Worm (Caenorhabditis elegans): Measurements from ENCODE around the gene F52B10.3.

Gene F52B10.3

ce11 chrX:2891879-2892278 lies 6.3 kb downstream of the F52B10.3 start:
- TF ChIP-seq elt-3 (tag; optimal IDR thresholded peaks at IDR 0.05) (no peak), nhr-43 (tag; optimal IDR thresholded peaks at IDR 0.05; ENCODE audit: poor library complexity, severe bottlenecking) (no peak), snpc-4 (tag; optimal IDR thresholded peaks at IDR 0.05) (peak; percentile 92)

ce11 chrX:2891141-2891739 lies 6.9 kb downstream of the F52B10.3 start, which contains the start of gene B0410.3:
Gene B0410.3, minus strand, starts transcription at chrX:2891491.
- TF ChIP-seq fos-1 (tag; optimal IDR thresholded peaks at IDR 0.05) (peak; percentile 60), nhr-25 (tag; optimal IDR thresholded peaks at IDR 0.05) (peak; percentile 89), nhr-28 (tag; optimal IDR thresholded peaks at IDR 0.05) (no peak), eor-1 (tag; optimal IDR thresholded peaks at IDR 0.05) (no peak), nfya-1 (tag; optimal IDR thresholded peaks at IDR 0.05; ENCODE audit: insufficient read depth) (peak; percentile 10), unc-62 (GFP tag; optimal IDR thresholded peaks at IDR 0.05) (peak; percentile 67), ceh-9 (tag; optimal IDR thresholded peaks at IDR 0.05) (no peak), daf-12 (tag; optimal IDR thresholded peaks at IDR 0.05) (no peak), tbx-2 (tag; optimal IDR thresholded peaks at IDR 0.05) (peak; percentile 35), pqm-1 (tag; optimal IDR thresholded peaks at IDR 0.05) (no peak), fkh-10 (GFP tag; optimal IDR thresholded peaks at IDR 0.05) (no peak), ama-1 (optimal IDR thresholded peaks at IDR 0.05) (peak; percentile 89), unc-39 (tag; optimal IDR thresholded peaks at IDR 0.05) (no peak), nhr-43 (tag; optimal IDR thresholded peaks at IDR 0.05; ENCODE audit: poor library complexity, severe bottlenecking) (peak; percentile 96), snpc-4 (tag; optimal IDR thresholded peaks at IDR 0.05) (no peak), jun-1 (tag; optimal IDR thresholded peaks at IDR 0.05) (no peak), nhr-12 (tag; optimal IDR thresholded peaks at IDR 0.05) (no peak), ceh-28 (tag; optimal IDR thresholded peaks at IDR 0.05) (peak; percentile 55), nhr-237 (tag; optimal IDR thresholded peaks at IDR 0.05) (no peak), elt-3 (tag; optimal IDR thresholded peaks at IDR 0.05) (peak; percentile 64 to 84 (median 74)), egl-5 (tag; optimal IDR thresholded peaks at IDR 0.05) (no peak), ztf-11 (tag; optimal IDR thresholded peaks at IDR 0.05) (no peak), fkh-2 (tag; optimal IDR thresholded peaks at IDR 0.05) (no peak), mdl-1 (tag; optimal IDR thresholded peaks at IDR 0.05) (peak; percentile 52), nhr-23 (tag; optimal IDR thresholded peaks at IDR 0.05) (peak; percentile 95), ceh-82 (tag; optimal IDR thresholded peaks at IDR 0.05) (no peak), nhr-11 (tag; optimal IDR thresholded peaks at IDR 0.05) (no peak), nhr-76 (tag; optimal IDR thresholded peaks at IDR 0.05) (peak; percentile 8), elt-1 (tag; optimal IDR thresholded peaks at IDR 0.05) (peak; percentile 76)

ce11 chrX:2890041-2890650 lies 8.0 kb downstream of the F52B10.3 start:
- no peak for TF ChIP-seq nhr-28 (tag; optimal IDR thresholded peaks at IDR 0.05)
- TF ChIP-seq nhr-23 (tag; optimal IDR thresholded peaks at IDR 0.05): peak; percentile 57
- peak; percentile 51 for TF ChIP-seq ama-1 (optimal IDR thresholded peaks at IDR 0.05)
- peak; percentile 72 for TF ChIP-seq nhr-43 (tag; optimal IDR thresholded peaks at IDR 0.05; ENCODE audit: poor library complexity, severe bottlenecking)

- no peak for TF ChIP-seq nhr-43 (tag; optimal IDR thresholded peaks at IDR 0.05; ENCODE audit: poor library complexity, severe bottlenecking)
- no peak for TF ChIP-seq ztf-4 (tag; optimal IDR thresholded peaks at IDR 0.05)
- TF ChIP-seq R02D3.7 (tag; optimal IDR thresholded peaks at IDR 0.05): no peak
- TF ChIP-seq nhr-77 (tag; optimal IDR thresholded peaks at IDR 0.05): no peak
- TF ChIP-seq snpc-4 (tag; optimal IDR thresholded peaks at IDR 0.05): no peak
- TF ChIP-seq nhr-25 (tag; optimal IDR thresholded peaks at IDR 0.05): no peak
- TF ChIP-seq ceh-9 (tag; optimal IDR thresholded peaks at IDR 0.05): no peak
- peak; percentile 53 for TF ChIP-seq hmg-11 (tag; optimal IDR thresholded peaks at IDR 0.05)
- TF ChIP-seq nhr-11 (tag; optimal IDR thresholded peaks at IDR 0.05): no peak
- TF ChIP-seq lsy-12 (tag; optimal IDR thresholded peaks at IDR 0.05): peak; percentile 35
- TF ChIP-seq elt-2 (tag; optimal IDR thresholded peaks at IDR 0.05): no peak
- no peak for TF ChIP-seq ceh-28 (tag; optimal IDR thresholded peaks at IDR 0.05)
- no peak for TF ChIP-seq zag-1 (tag; optimal IDR thresholded peaks at IDR 0.05)
- no peak for TF ChIP-seq sea-2 (GFP tag; optimal IDR thresholded peaks at IDR 0.05)
- TF ChIP-seq nfya-1 (tag; optimal IDR thresholded peaks at IDR 0.05; ENCODE audit: insufficient read depth): peak; percentile 52
- TF ChIP-seq lin-39 (tag; optimal IDR thresholded peaks at IDR 0.05): peak; percentile 82
- TF ChIP-seq egl-5 (tag; optimal IDR thresholded peaks at IDR 0.05): peak; percentile 58
- TF ChIP-seq pha-4 (tag; optimal IDR thresholded peaks at IDR 0.05): no peak
- no peak for TF ChIP-seq ceh-82 (tag; optimal IDR thresholded peaks at IDR 0.05)
- no peak for TF ChIP-seq unc-39 (tag; optimal IDR thresholded peaks at IDR 0.05)
- TF ChIP-seq mdl-1 (tag; optimal IDR thresholded peaks at IDR 0.05): no peak
Observed at ce11 chrX:2885318-2885908, 12.7 kb downstream of the F52B10.3 start, which contains the start of gene vang-1. Gene vang-1, plus strand, starts transcription at chrX:2885858.

All from whole organism, L3 larva.